Fruit fly (Drosophila melanogaster) whole organism, pupa: ENCODE measurements around the gene TBC1D5.

Source experiments
- CG10348 ChIP-seq: fragments of 200-800 bp; sonication (Bioruptor generic); IDR thresholded peaks from 2 replicates; pipeline ENCODE4 v1.3.6; 2022; ENCODE audit warnings: missing biosample characterization, missing genetic modification characterization
- CG12605 ChIP-seq: fragments of 200-800 bp; sonication (Bioruptor generic); IDR thresholded peaks from 2 replicates; pipeline ENCODE4 v1.3.6; 2022; ENCODE audit warnings: missing biosample characterization, missing genetic modification characterization
- CG13204 ChIP-seq: fragments of 200-800 bp; sonication (Bioruptor generic); optimal IDR thresholded peaks from 2 replicates; lab custom pipeline; 2018; ENCODE audit warnings: missing biosample characterization, mild to moderate bottlenecking, missing genetic modification characterization, moderate library complexity
- CG14655 ChIP-seq: fragments of 200-800 bp; sonication (Bioruptor generic); optimal IDR thresholded peaks from 3 replicates; lab custom pipeline; 2017; ENCODE audit warnings: mild to moderate bottlenecking, missing biosample characterization, missing genetic modification reagents, missing genetic modification characterization
- CG15710 ChIP-seq: fragments of 200-800 bp; sonication (Bioruptor generic); optimal IDR thresholded peaks from 2 replicates; lab custom pipeline; 2018; ENCODE audit warnings: missing biosample characterization, mild to moderate bottlenecking, missing genetic modification characterization, moderate library complexity
- CG17806 ChIP-seq: fragments of 200-800 bp; sonication (Bioruptor generic); optimal IDR thresholded peaks from 2 replicates; lab custom pipeline; 2018; ENCODE audit warnings: missing biosample characterization, mild to moderate bottlenecking, missing genetic modification characterization, moderate library complexity
- CG32121 ChIP-seq: fragments of 200-800 bp; sonication (Bioruptor generic); IDR thresholded peaks from 2 replicates; pipeline ENCODE4 v1.3.6; 2022; ENCODE audit warnings: missing biosample characterization, missing genetic modification characterization
- CG34367 ChIP-seq: fragments of 200-800 bp; sonication (Bioruptor generic); optimal IDR thresholded peaks from 2 replicates; lab custom pipeline; 2018; ENCODE audit warnings: missing biosample characterization, mild to moderate bottlenecking, missing genetic modification characterization
- CG4496 ChIP-seq: fragments of 200-800 bp; sonication (Bioruptor generic); IDR thresholded peaks from 3 replicates; pipeline ENCODE4 v1.3.6; 2022; ENCODE audit warnings: missing biosample characterization, missing genetic modification characterization
- CG8159 ChIP-seq: fragments of 200-800 bp; sonication (Bioruptor generic); optimal IDR thresholded peaks from 3 replicates; lab custom pipeline; 2018; ENCODE audit warnings: missing biosample characterization, mild to moderate bottlenecking, missing genetic modification characterization, moderate library complexity
- CG8301 ChIP-seq: fragments of 200-800 bp; sonication (Bioruptor generic); optimal IDR thresholded peaks from 2 replicates; lab custom pipeline; 2018; ENCODE audit warnings: missing biosample characterization, mild to moderate bottlenecking, missing genetic modification characterization
- CG9948 ChIP-seq: fragments of 200-800 bp; sonication (Bioruptor generic); optimal IDR thresholded peaks from 2 replicates; lab custom pipeline; 2018; ENCODE audit warnings: missing biosample characterization, mild to moderate bottlenecking, missing genetic modification characterization, moderate library complexity
- D1 ChIP-seq: fragments of 200-800 bp; sonication (Bioruptor generic); optimal IDR thresholded peaks from 2 replicates; lab custom pipeline; 2018; ENCODE audit warnings: missing biosample characterization, mild to moderate bottlenecking, missing genetic modification characterization, moderate library complexity
- EcR ChIP-seq: fragments of 200-800 bp; sonication (Bioruptor generic); optimal IDR thresholded peaks from 3 replicates; lab custom pipeline; 2019; ENCODE audit warnings: missing biosample characterization, missing genetic modification characterization, mild to moderate bottlenecking, moderate library complexity, missing genetic modification reagents
- Ets98B ChIP-seq: fragments of 200-800 bp; sonication (Bioruptor generic); IDR thresholded peaks from 2 replicates; pipeline ENCODE4 v1.3.6; 2022; ENCODE audit warnings: missing biosample characterization, missing genetic modification characterization
- Pif1A ChIP-seq: fragments of 200-800 bp; sonication (Bioruptor generic); optimal IDR thresholded peaks from 3 replicates; lab custom pipeline; 2016; ENCODE audit warnings: missing biosample characterization, missing genetic modification characterization
- Pif1B ChIP-seq: fragments of 200-800 bp; sonication (Bioruptor generic); optimal IDR thresholded peaks from 3 replicates; lab custom pipeline; 2016; ENCODE audit warnings: missing biosample characterization, missing genetic modification characterization
- Snoo ChIP-seq: fragments of 200-800 bp; sonication (Bioruptor generic); optimal IDR thresholded peaks from 3 replicates; lab custom pipeline; 2017; ENCODE audit warnings: missing biosample characterization, mild to moderate bottlenecking, missing genetic modification characterization, inconsistent platforms
- fd96Ca ChIP-seq: fragments of 200-800 bp; sonication (Bioruptor generic); IDR thresholded peaks from 3 replicates; pipeline ENCODE4 v1.3.6; 2022; ENCODE audit warnings: missing biosample characterization, missing genetic modification characterization
- gl ChIP-seq: fragments of 200-800 bp; sonication (Bioruptor generic); optimal IDR thresholded peaks from 2 replicates; lab custom pipeline; 2018; ENCODE audit warnings: missing biosample characterization, mild to moderate bottlenecking, missing genetic modification characterization
- rn ChIP-seq: fragments of 200-800 bp; sonication (Bioruptor generic); IDR thresholded peaks from 2 replicates; pipeline ENCODE4 v1.3.6; 2022; ENCODE audit warnings: missing biosample characterization, missing genetic modification characterization

The TBC1D5 gene

DNA sequence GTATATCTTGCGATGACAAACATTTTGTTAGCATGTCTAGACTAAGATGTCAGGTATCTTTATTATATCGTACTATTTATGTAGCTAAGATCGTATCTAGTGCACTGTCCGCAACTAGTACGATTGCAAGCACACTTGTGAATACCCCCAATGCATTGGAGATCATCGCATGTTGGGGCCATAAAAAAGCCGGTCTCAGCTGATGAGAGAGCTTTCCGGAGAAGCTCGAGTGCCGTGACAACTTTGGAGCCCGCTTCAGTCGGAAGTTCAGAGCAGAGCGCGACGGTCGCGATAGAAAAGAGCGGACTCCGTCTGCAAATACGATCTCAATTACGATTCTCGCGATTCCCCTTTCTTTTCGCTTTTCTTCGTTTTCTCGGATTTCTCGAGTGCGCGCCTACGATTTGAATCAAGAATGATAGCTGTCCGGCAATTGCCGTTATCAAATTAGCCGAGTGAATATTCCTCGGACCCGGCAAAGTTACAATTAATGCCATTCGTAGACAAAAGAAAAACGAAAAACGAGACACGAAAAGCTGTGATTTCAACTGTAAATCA is 32.8 kb upstream of the TBC1D5 start:
- TF ChIP-seq CG4496 (GFP tag; lab: Robert Waterston, UW) (peak; percentile 83), fd96Ca (peak; percentile 29; the same call in 1 of the 3 replicates), Pif1B (no peak)

DNA sequence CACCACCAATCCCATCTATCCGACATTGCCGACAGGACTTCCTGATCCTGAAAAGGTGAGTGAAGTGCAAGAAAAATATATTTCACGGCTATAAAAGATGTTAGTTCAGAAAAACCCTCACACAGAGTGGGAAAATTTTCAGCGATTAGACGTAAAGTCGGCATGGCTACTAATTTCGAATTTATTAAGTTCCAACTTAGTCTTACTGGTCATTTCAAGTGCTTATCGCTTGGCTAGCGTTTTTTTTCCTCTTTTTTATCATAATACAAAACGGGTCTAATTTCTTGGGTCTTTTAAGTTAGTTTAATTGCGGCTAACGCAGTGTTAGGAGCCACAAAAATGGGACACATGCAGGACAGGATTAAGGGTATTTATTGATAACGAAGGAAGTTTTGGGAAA is 31.3 kb upstream of the TBC1D5 start, which contains the start of gene CG43208:
Gene CG43208 (plus strand): TSS at position 301 of the 400 bp plus-strand sequence.
- TF ChIP-seq Pif1A (GFP tag; lab: Kevin White, UChicago), result no peak
- TF ChIP-seq CG15710 (tag; lab: Kevin White, UChicago), result no peak
- no peak for TF ChIP-seq D1
- no peak for TF ChIP-seq Snoo (tag; lab: Kevin White, UChicago)
- TF ChIP-seq Ets98B (GFP tag; lab: Robert Waterston, UW), result no peak
- TF ChIP-seq CG10348, result no peak
- no peak for TF ChIP-seq CG34367 (tag; lab: Kevin White, UChicago)
- TF ChIP-seq CG14655 (GFP tag; lab: Kevin White, UChicago), result no peak
- TF ChIP-seq CG13204, result no peak
- TF ChIP-seq gl (tag; lab: Kevin White, UChicago), result no peak
- no peak for TF ChIP-seq CG9948 (tag; lab: Kevin White, UChicago)
- TF ChIP-seq CG17806 (tag; lab: Kevin White, UChicago), result no peak
- TF ChIP-seq CG8301, result no peak
- no peak for TF ChIP-seq CG32121 (GFP tag; lab: Robert Waterston, UW)

DNA sequence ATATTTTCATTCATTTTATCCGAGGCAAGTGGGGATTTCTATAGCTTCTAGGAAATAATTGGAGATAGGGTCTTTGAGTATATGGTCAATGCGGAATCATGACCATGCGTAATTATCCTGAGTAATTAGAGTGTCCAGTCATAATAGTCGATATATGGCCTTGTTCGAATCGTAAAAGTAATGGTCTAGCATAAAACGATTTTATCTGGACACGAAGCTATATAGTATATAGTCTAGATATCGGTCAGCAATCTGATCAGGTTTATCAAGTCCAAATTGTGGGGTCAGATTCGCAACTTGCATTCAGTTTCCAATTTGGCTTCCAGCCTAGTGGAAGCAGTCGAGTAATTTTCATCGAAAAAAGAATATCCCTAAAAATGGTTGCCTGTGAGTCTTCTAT is 30.5 kb upstream of the TBC1D5 start, which contains the start of gene CG32473:
Gene CG32473 (plus strand): TSS at position 301 of the 400 bp plus-strand sequence.
- no peak for TF ChIP-seq CG9948 (tag; lab: Kevin White, UChicago)
- no peak for TF ChIP-seq CG14655 (GFP tag; lab: Kevin White, UChicago)
- TF ChIP-seq Pif1A (GFP tag; lab: Kevin White, UChicago), result no peak
- TF ChIP-seq CG12605 (GFP tag; lab: Robert Waterston, UW), result no peak
- TF ChIP-seq CG10348, result no peak
- no peak for TF ChIP-seq CG4496 (GFP tag; lab: Robert Waterston, UW)
- no peak for TF ChIP-seq CG15710 (tag; lab: Kevin White, UChicago)
- TF ChIP-seq CG34367 (tag; lab: Kevin White, UChicago), result no peak
- no peak for TF ChIP-seq CG13204
- no peak for TF ChIP-seq CG8301
- no peak for TF ChIP-seq rn (GFP tag; lab: Robert Waterston, UW)
- no peak for TF ChIP-seq Ets98B (GFP tag; lab: Robert Waterston, UW)
- TF ChIP-seq CG32121 (GFP tag; lab: Robert Waterston, UW), result no peak
- TF ChIP-seq D1, result no peak
- no peak for TF ChIP-seq Pif1B

DNA sequence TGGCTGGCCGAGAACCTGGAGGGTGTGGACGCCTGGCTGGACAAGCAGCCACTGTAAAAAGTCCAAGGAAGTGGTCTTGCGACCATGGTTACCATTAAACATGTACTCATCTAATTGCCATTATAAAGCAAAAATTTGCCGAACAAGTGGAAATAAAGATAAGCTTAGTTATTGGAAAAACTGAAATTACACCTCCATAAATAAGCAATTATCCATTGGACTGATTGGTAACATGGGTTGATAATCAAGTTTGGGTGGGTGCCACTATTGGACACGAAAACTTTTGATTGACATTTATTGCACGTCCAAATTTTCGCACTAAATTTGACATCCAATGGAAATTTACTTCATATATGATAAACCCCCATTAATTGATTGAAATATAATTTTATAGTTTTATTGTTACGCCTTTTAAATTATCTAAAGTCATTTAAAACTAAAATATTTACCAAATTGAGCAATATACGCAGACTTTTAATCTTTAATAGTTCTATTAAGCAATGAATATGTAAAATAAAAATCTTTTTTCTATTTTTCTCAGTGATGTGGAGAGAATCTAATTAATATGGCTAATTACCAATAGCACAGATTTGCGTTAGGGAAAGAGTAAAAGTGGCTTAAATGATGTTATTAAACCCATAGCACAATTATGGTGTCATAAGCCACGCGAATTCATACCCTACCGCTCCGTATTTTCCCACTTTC is 26.5 kb upstream of the TBC1D5 start, which contains the start of gene CG8774:
Gene CG8774 (plus strand): TSS at position 655 of the 705 bp plus-strand sequence.
- TF ChIP-seq CG15710 (tag; lab: Kevin White, UChicago) (no peak), CG17806 (tag; lab: Kevin White, UChicago) (no peak), Pif1A (GFP tag; lab: Kevin White, UChicago) (no peak), Pif1B (no peak), D1 (no peak), Snoo (tag; lab: Kevin White, UChicago) (no peak), EcR (GFP tag; lab: Kevin White, UChicago) (no peak), CG12605 (GFP tag; lab: Robert Waterston, UW) (no peak), CG8159 (tag; lab: Kevin White, UChicago) (no peak), CG13204 (no peak), CG8301 (no peak)
- TF ChIP-seq, all 21 proteins: peak for 0

DNA sequence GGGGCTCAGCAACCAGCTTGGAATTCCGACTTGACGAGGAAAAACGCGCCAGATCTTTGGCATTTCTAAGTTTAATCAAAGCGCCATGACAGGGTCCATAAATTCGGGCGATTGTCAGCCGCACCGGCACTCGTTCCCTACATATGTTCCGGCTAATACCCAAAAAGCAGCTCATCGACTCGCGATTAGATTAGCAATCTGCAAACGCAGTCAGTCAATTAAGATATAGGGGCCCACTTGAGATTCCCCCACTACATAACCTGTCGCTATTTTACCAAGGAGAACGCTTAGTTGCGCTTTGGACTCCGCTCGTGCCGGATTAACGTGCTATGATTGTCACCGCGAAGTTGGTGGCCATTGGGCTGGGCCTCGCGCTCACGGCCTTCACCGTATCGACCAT is 22.6 kb upstream of the TBC1D5 start, which contains the start of gene CG8773:
Gene CG8773 (plus strand): TSS at position 288 of the 400 bp plus-strand sequence.
- TF ChIP-seq CG32121 (GFP tag; lab: Robert Waterston, UW) (no peak), CG10348 (no peak), Ets98B (GFP tag; lab: Robert Waterston, UW) (no peak), EcR (GFP tag; lab: Kevin White, UChicago) (no peak), CG14655 (GFP tag; lab: Kevin White, UChicago) (no peak), CG12605 (GFP tag; lab: Robert Waterston, UW) (no peak), rn (GFP tag; lab: Robert Waterston, UW) (no peak), CG8301 (no peak), Snoo (tag; lab: Kevin White, UChicago) (no peak), CG9948 (tag; lab: Kevin White, UChicago) (no peak), CG15710 (tag; lab: Kevin White, UChicago) (no peak), CG17806 (tag; lab: Kevin White, UChicago) (no peak), CG13204 (no peak), CG4496 (GFP tag; lab: Robert Waterston, UW) (no peak)

DNA sequence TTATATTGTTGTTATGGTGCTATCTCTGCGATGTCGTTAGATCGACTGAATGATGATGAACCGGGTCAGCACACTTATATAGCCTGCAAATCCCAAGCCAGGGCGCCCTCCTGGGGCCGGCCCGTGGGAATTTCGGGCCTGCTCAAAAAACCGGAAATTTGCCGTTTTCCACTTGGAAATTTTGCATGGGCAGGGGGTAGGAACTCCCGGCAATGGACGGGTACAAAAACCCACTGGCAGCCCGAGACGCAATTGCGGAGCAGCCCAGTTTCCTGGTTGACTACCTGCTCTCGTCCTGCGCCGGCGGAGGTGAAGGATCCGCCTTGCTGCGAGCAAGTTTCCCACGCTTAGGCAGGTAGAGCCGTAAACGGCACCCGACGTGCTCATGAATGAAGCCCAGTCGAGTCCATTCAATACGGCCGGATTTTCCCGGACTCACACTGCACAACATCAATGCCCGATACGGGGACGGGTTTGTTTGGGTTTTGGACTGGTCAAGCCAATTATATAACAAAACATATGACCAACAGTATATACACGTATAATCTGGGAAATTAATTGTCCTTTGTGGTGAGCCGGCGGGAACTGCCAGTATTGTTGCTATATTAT is 21.4 kb upstream of the TBC1D5 start, which contains the start of gene wntD:
Gene wntD (minus strand): TSS at position 51 of the 609 bp plus-strand sequence.
- TF ChIP-seq rn (GFP tag; lab: Robert Waterston, UW), result no peak
- TF ChIP-seq, all 21 proteins: peak for 0
